Worm (Caenorhabditis elegans) whole organism, mixed stage, embryonic: Measurements from ENCODE around the gene fbxb-40.

Experiments used
- ceh-83 ChIP-seq: fragments of 200-800 bp; sonication (Bioruptor generic); optimal IDR thresholded peaks from 2 replicates; lab custom pipeline; 2018; ENCODE audit warnings: mild to moderate bottlenecking, missing genetic modification characterization, missing compliant biosample characterization
- elt-1 ChIP-seq: sonication (generic microtip); optimal IDR thresholded peaks from 2 replicates; lab custom pipeline; 2017; ENCODE audit warnings: missing genetic modification characterization, mild to moderate bottlenecking, missing compliant biosample characterization, antibody characterized with exemption, moderate library complexity, borderline replicate concordance; ENCODE audit not compliant: insufficient read depth
- flh-1 ChIP-seq: fragments of 200-800 bp; sonication (Bioruptor generic); optimal IDR thresholded peaks from 2 replicates; lab custom pipeline; 2018; ENCODE audit warnings: mild to moderate bottlenecking, missing genetic modification characterization, moderate library complexity, missing compliant biosample characterization
- lin-13 ChIP-seq: fragments of 150-350 bp; optimal IDR thresholded peaks from 2 replicates; lab custom pipeline; 2014; ENCODE audit warnings: missing biosample characterization, missing genetic modification characterization
- nhr-12 ChIP-seq: fragments of 150-350 bp; optimal IDR thresholded peaks from 2 replicates; lab custom pipeline; 2014; ENCODE audit warnings: missing biosample characterization, missing genetic modification characterization
- nhr-237 ChIP-seq: fragments of 150-350 bp; optimal IDR thresholded peaks from 2 replicates; lab custom pipeline; 2014; ENCODE audit warnings: missing biosample characterization, missing genetic modification characterization
- snpc-4 ChIP-seq: fragments of 150-350 bp; optimal IDR thresholded peaks from 2 replicates; lab custom pipeline; 2014; ENCODE audit warnings: missing biosample characterization, missing genetic modification characterization

DNA sequence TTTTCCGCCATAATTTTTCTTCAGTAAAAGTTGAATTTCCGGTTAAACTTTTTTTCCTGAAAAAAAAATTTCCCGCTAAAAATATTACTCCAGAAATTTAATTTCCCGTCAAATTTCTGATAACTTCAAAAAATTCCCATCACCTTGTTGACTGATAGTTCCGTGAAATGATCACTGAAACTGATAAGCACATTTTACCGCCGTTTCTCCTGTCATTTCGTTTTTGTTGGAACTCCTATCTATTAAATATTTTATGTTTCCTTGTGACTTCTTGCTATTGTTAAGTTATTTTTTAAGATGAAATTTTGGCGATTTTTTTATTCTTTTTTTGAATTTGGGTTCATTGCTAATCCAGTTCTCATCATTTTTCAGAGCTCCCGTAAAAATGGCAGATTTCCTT is 21.1 kb downstream of the fbxb-40 start, which contains the start of gene math-34:
- TF ChIP-seq lin-13 (tag; lab: Kevin White, UChicago) (no peak), nhr-12 (tag; lab: Kevin White, UChicago) (no peak), ceh-83 (no peak), snpc-4 (tag; lab: Kevin White, UChicago) (no peak), flh-1 (GFP tag; lab: Kevin White, UChicago) (no peak), elt-1 (tag; lab: Kevin White, UChicago) (no peak), nhr-237 (tag; lab: Kevin White, UChicago) (no peak)
